Fruit fly (Drosophila melanogaster): Measurements from ENCODE around the gene CG7094.
A peak's percentile ranks its signal among the peaks of the same experiment; 100 is the strongest.

The CG7094 gene

DNA sequence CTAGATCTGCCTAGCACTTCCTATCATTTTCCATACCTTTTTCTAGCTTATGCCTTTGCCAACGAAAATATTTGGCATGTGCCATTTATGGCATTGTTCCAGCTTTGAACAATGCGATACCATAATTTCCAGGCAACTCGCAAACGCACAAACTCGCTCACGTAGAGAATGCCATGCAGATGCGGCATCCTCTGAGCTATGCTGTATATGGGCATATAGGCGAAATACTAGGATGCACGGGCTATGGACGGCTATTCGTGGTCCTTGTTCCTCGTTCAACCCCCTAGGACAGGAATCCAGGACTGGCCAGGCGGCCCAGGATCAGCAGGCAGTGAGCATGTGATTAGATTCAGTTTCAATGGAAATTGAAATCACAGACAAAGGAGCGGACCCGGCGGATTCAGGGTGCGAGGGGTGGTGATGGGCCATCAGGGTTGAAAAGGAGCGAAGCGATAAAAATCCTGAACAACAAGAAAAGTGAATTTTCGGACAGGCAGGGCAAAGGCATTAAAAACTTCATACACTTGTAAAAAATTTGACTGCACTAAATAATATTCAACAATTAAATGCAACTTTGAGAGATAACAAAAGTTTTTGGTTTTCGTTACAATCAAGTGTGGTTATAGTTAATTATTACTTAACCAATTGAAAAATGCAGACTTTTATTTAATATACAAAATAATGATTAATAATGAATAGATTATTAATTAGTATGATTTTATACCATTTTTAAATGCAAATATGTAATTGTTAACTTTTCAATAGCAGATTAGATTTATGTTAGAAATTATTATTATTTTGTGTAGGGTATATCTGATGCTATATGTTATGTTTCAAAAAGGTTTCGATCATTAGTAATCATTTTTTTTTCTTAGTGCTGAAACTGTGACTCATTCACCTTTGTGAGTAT is 32.9 kb upstream of the CG7094 start:
- TF ChIP-seq sage (GFP tag; optimal IDR thresholded peaks at IDR 0.05) (no peak), woc (GFP tag; optimal IDR thresholded peaks at IDR 0.05) (no peak), dmrt93B (GFP tag; optimal IDR thresholded peaks at IDR 0.05) (no peak), h (GFP tag; optimal IDR thresholded peaks at IDR 0.05) (no peak), Sp1 (GFP tag; optimal IDR thresholded peaks at IDR 0.05) (peak; percentile 40), Abd-B (GFP tag; optimal IDR thresholded peaks at IDR 0.05) (no peak), fru (GFP tag; optimal IDR thresholded peaks at IDR 0.05) (no peak), lola (GFP tag; optimal IDR thresholded peaks at IDR 0.05) (no peak), Dif (GFP tag; optimal IDR thresholded peaks at IDR 0.05; ENCODE audit: partially characterized antibody) (no peak), Rel (GFP tag; optimal IDR thresholded peaks at IDR 0.05) (no peak), Rel (tag; optimal IDR thresholded peaks at IDR 0.05) (no peak), CrebA (GFP tag; optimal IDR thresholded peaks at IDR 0.05; ENCODE audit: borderline replicate concordance) (no peak), dsf (GFP tag; optimal IDR thresholded peaks at IDR 0.05; ENCODE audit: borderline replicate concordance) (no peak), HLH106 (tag; optimal IDR thresholded peaks at IDR 0.05) (peak; percentile 34), Hnf4 (GFP tag; optimal IDR thresholded peaks at IDR 0.05) (no peak), tai (GFP tag; optimal IDR thresholded peaks at IDR 0.05) (no peak), usp (GFP tag; optimal IDR thresholded peaks at IDR 0.05) (no peak), jim (GFP tag; optimal IDR thresholded peaks at IDR 0.05) (no peak), rgr (GFP tag; optimal IDR thresholded peaks at IDR 0.05) (no peak), N (GFP tag; optimal IDR thresholded peaks at IDR 0.05) (no peak), Vsx2 (GFP tag; optimal IDR thresholded peaks at IDR 0.05; ENCODE audit: partially characterized antibody) (no peak), br (GFP tag; optimal IDR thresholded peaks at IDR 0.05) (no peak), brk (GFP tag; optimal IDR thresholded peaks at IDR 0.05) (no peak), Hr83 (GFP tag; optimal IDR thresholded peaks at IDR 0.05; ENCODE audit: poor library complexity, severe bottlenecking) (no peak), GATAd (GFP tag; optimal IDR thresholded peaks at IDR 0.05) (no peak), CG32264 (GFP tag; optimal IDR thresholded peaks at IDR 0.05) (no peak), CG9705 (GFP tag; optimal IDR thresholded peaks at IDR 0.05) (no peak), foxo (GFP tag; optimal IDR thresholded peaks at IDR 0.05) (peak in 1 of 2 experiments; percentile 25), Jra (GFP tag; optimal IDR thresholded peaks at IDR 0.05) (no peak), sv (GFP tag; optimal IDR thresholded peaks at IDR 0.05) (no peak), ey (GFP tag; optimal IDR thresholded peaks at IDR 0.05) (no peak), Dfd (GFP tag; optimal IDR thresholded peaks at IDR 0.05) (no peak), psq (GFP tag; optimal IDR thresholded peaks at IDR 0.05) (peak; percentile 7), Hr78 (GFP tag; optimal IDR thresholded peaks at IDR 0.05) (no peak), pan (optimal IDR thresholded peaks at IDR 0.05) (no peak), Mio (GFP tag; optimal IDR thresholded peaks at IDR 0.05) (no peak), dl (GFP tag; optimal IDR thresholded peaks at IDR 0.05; ENCODE audit: insufficient read depth in 1 of 2, partially characterized antibody in 2 of 2) (no peak), Myc (optimal IDR thresholded peaks at IDR 0.05) (no peak), OdsH (GFP tag; optimal IDR thresholded peaks at IDR 0.05) (peak; percentile 21)

dm6 chr2L:17586750-17587149 is 31.2 kb upstream of the CG7094 start:
- TF ChIP-seq foxo (GFP tag; optimal IDR thresholded peaks at IDR 0.05) (no peak), Myc (optimal IDR thresholded peaks at IDR 0.05) (no peak)

- TF ChIP-seq pan (optimal IDR thresholded peaks at IDR 0.05) (no peak), Abd-B (GFP tag; optimal IDR thresholded peaks at IDR 0.05) (no peak), Myc (optimal IDR thresholded peaks at IDR 0.05) (no peak), Vsx2 (GFP tag; optimal IDR thresholded peaks at IDR 0.05; ENCODE audit: partially characterized antibody) (no peak), dmrt93B (GFP tag; optimal IDR thresholded peaks at IDR 0.05) (no peak), Hnf4 (GFP tag; optimal IDR thresholded peaks at IDR 0.05) (no peak), ey (GFP tag; optimal IDR thresholded peaks at IDR 0.05) (no peak), psq (GFP tag; optimal IDR thresholded peaks at IDR 0.05) (no peak), foxo (GFP tag; optimal IDR thresholded peaks at IDR 0.05) (no peak), dl (GFP tag; optimal IDR thresholded peaks at IDR 0.05; ENCODE audit: insufficient read depth in 1 of 2, partially characterized antibody in 2 of 2) (no peak), HLH106 (tag; optimal IDR thresholded peaks at IDR 0.05) (no peak), sv (GFP tag; optimal IDR thresholded peaks at IDR 0.05) (no peak)
Measured at dm6 chr2L:17585000-17585399, 29.4 kb upstream of the CG7094 start.
